Fruit fly (Drosophila melanogaster): ENCODE results near the gene sina.

The sina gene

DNA sequence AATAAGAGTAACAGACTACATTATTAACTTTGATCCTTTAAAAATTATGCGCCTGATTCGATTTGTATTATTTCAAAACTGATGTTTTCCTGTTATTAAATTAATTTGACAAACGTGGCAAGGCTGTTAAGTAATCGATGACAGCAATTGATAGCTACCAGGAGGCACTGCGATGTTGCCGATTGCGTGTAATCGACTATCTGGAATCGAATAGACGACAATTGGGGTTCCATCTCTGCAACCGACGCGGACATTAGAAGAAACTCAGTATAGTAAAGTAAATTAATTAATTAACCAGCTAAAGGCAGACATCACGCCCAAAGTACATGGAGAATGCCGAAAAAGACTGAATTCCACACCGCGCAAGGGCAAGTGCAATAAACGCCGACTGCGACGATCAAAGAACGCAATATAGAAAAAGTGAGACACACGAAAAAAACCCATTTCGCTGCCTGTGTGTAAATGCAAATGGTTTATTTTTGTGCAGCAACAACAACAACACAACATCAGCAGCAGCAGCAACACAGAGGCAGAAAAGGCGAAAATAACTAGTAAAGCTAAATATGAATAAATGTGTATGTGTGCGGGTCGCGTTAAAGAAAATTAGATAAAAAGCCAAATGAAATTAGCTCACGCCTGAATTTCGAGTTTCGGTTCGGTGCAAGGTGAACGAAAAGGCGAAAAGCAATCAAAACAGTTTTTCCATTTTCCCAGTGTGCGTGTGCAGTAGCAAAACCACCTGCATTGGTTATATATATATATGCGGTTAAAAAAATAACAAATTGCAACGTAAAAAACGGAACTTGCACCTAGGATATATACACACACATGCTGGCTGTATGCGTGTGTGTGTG is at the start of gene sina:
Gene sina, plus strand, starts transcription at position 219 of the 854 bp plus-strand sequence.
- no peak for TF ChIP-seq noc (tag; optimal IDR thresholded peaks at IDR 0.05)

DNA sequence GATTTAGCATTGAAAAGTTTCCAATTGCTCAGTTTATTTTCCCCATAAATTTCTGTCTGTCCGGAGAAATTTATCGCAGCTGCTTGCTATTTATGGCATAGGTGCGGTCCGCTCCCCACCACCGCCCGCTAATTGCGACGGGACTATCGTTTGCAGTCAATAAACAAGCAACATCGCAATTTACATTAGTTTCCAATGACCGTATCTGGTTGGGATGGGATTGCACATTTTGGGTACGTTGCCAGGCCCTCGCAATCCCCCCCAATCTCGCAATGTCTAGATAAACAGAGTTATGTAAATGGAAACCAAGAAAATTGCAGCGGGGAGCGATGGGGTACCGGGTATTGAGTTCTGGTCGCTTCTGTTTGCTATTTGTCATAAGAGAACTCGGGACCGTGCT is 48.9 kb upstream of the sina start, which contains the start of gene nudC:
Gene nudC, plus strand, starts transcription at position 368 of the 400 bp plus-strand sequence.
- peak; percentile 60 for TF ChIP-seq noc (tag; optimal IDR thresholded peaks at IDR 0.05)

DNA sequence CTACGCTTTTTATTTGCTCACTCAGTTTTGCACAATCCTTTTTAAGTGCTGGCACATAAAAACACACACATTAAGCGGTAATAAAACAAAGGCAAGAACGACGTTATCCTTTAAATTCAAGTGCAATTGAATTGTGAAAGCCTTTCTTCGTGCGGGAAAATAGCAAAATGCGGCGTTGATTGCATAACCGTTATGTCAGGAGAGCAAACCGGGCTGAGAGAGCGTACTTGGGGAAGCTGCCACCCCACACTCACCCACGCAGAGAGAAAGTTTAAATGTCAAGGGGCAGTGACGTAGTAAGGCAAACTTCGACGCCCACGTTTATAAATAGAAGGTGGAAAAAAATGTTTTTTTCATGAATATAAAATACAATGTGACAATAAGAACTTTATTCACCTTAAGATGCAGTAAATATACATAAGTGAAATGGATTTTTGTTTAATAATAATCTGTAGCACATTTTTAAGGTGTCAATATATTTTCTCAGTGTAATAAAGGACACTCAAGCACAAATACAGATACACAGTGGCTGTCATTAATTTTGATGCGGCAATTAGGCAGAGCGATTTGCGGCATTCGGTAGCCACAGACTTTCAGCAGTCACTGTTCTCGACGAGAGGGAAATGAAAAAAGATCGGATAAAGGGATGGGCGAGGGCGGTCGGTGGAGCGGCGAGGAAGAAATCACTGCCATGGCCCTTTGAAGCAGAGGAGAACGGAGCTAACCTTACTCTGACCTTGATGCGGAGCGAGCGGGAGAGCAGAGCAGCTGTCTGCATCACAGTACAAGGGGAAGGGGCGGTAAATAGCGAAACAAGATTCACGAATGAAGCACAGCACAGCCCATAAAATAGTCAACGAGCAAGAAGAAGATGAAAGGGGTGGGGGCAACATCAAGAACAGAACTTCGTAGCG is 47.5 kb upstream of the sina start:
- TF ChIP-seq noc (tag; optimal IDR thresholded peaks at IDR 0.05), result peak; percentile 13

DNA sequence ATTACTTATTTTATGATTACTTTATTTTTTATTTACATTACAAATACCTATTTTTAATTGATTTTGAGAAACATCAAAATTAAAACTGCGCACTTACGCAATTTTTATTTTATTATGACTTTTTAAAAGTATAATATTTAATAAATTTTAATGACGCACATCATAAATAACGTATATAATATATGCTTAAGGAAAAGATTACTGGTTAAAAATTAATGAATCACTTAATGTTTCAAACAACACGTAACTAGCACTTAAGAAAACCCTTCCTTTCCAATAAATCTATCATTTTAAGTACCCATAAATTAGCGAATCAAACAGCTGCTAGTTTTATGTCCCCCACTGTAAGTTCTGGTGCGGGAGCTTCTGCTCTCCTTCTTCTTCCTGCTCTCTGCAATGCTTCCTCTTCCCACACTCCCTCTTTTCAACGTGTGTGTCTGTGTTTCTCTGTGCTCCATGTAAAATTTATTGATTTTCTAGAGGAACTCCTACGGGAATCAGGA is 46.7 kb upstream of the sina start:
- peak; percentile 68 for TF ChIP-seq noc (tag; optimal IDR thresholded peaks at IDR 0.05)

DNA sequence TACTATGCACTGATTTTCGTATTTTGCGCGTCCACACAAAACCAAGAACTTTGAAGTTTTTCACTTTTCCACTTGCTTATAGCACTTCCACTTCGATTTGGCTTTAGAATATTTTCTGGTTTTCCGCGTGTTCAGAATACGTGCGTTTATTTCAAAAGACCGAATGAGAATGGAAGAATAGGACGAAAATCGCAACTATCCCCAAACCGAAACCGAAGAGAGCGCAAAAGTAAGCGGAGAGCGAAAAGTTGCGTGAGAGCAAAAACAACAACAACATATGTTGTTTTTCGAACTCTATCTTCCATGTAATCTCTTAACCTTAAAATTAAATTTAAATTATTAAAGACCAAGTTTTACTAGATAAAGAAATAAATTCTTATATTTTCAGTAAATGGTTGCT is 46.0 kb upstream of the sina start, which contains the start of gene CG9674:
Gene CG9674, minus strand, starts transcription at position 174 of the 400 bp plus-strand sequence.
- no peak for TF ChIP-seq noc (tag; optimal IDR thresholded peaks at IDR 0.05)

DNA sequence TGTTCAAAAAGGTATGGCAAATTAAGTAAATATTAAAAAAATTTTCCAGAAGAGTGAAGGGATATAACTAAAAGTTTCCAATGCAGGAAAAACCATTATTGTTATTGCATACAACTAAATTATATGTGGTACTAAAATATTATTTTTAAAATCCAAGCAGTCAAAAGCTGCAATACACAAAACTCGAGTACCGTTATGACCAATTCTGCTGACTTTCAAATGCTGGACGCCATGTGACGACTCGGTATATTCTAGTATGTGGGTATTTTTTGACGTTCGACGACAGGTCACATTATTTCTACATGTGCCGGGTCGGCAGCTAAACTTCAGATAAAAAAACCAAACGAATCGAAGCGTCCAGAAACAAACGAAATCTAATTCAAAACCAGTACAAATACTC is 45.4 kb upstream of the sina start:
- no peak for TF ChIP-seq noc (tag; optimal IDR thresholded peaks at IDR 0.05)

DNA sequence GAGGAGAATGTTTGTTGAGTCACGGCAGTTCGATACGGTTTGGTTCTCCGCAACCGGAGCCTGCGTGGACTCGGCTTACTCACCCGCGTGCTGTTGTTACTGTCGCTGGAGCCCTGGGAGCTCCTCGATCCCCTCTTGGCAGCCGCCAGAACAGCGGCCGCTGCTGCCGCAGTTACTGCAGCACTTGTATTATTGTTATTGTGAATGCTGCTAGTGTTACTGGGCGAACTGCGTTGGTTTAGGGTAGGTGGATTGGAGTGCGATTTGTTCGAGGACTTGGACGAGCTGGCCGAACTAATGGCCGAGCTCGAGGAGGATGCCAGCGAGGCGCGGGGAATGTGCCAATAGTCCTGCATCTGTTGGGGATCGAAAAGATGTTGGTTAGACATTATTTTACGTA is 43.0 kb upstream of the sina start:
- no peak for TF ChIP-seq noc (tag; optimal IDR thresholded peaks at IDR 0.05)

DNA sequence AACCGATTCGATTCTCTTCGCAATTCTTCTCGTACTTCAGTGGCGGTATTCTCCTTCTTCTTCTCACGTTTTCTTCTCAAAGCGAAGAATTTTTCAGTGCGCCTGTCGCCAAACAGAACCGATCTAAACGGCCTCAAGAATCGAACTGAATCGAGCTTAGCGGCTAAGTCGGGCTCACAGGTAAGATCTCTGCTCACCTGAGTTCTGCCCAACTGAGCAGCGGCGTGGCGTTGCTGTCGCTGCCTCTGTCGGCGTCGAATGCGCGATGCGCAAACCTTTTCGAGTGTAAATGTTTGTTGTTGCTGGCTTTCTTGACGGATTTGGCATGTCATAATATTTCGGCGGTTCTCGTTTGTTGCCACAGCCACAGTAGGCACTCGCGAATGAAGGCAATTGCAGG is 41.6 kb upstream of the sina start:
- peak; percentile 25 for TF ChIP-seq noc (tag; optimal IDR thresholded peaks at IDR 0.05)

DNA sequence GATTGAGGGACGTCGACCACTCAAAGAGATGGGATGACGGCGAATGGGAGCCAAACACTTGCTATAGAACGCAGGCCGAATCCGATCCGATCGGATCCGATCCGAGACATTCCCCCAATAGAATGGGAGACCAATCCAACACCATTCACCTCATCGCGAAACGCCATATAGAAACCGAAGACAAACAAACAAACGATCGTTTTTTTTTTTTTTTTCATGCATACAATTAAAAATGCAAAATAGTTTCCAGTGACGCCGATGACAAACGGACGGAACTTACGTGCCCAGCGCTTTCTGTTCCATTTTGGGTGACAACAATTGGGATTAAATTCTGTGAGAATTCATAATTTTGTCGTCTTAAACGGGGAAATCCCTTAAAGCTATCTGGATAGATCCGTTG is 39.6 kb upstream of the sina start:
- TF ChIP-seq noc (tag; optimal IDR thresholded peaks at IDR 0.05), result no peak

DNA sequence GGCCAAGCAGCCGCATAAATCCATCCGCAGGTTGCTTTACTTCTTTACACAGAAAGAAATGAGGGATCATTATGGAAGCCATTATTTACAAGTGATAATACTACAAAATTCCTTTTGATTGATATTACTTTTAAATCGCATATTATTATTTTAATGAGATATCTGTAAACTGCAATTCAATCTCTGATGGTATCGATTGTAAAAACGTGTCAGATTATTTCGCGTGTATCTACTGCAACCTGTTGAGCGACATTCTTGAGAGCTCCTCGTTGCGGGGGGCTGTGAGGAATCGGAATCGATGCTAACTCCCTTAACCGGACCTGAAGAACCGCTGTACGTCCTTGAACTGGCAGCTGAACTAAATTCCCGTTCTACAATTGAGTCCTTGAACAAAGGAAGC is 35.5 kb upstream of the sina start:
- TF ChIP-seq noc (tag; optimal IDR thresholded peaks at IDR 0.05), result no peak

DNA sequence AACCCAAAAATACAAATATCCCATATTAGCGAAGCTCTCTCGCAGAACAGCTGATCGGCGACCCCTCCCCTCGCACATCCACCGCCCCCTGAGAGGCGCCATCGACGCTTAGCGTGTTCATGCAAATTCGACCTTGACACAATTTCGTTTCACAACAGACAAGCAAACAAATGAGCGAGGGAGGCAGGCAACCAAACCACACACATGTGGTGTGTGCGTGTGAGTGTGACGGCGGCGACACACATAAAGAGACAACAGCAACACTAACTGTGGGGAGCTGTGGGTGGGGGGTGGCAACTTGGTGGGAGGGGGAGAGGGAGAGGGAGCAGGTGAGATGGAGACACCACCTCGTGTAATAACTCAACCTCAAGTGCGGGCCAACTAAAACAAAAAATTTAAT is 28.8 kb upstream of the sina start:
- TF ChIP-seq noc (tag; optimal IDR thresholded peaks at IDR 0.05), result no peak

DNA sequence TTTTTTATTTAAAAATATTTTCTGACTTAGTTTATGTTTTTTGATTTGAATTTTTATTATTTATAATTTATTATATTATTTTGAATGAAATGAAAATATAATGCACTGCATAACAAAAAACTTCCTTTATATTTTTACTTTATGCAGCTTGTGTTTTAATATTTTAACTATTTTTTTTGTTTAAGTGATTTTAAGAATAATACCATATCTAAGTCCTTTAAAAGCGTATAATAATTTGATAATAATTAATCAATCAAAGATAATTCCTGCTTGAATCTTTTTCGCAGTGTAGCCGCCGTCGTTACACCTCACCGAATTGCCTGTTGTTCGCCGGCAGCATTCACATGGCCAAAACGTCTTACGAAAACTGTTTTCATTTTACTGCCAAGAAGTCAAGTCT is 28.4 kb upstream of the sina start:
- TF ChIP-seq noc (tag; optimal IDR thresholded peaks at IDR 0.05), result no peak

DNA sequence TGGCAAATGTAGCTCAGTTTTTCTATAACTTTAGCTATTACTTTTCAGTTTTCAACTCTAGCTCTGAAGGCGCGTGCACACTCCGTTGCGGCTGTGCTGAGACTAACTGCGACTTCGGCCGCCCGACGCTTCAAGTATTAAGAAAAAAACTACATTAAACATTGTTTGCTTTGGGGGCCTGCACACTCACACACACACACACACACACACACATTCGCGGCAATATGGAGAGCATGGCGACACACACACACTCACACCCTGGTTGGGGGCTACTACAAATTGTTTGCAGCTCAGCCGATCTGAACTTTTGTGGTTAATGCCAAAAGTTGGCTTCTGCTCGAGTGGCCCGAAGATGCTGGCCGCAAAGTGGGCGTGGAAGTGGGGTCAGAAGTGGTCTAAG is 24.6 kb upstream of the sina start, which contains the start of gene CG13024:
Gene CG13024, minus strand, starts transcription at position 108 of the 400 bp plus-strand sequence.
- TF ChIP-seq noc (tag; optimal IDR thresholded peaks at IDR 0.05), result no peak

DNA sequence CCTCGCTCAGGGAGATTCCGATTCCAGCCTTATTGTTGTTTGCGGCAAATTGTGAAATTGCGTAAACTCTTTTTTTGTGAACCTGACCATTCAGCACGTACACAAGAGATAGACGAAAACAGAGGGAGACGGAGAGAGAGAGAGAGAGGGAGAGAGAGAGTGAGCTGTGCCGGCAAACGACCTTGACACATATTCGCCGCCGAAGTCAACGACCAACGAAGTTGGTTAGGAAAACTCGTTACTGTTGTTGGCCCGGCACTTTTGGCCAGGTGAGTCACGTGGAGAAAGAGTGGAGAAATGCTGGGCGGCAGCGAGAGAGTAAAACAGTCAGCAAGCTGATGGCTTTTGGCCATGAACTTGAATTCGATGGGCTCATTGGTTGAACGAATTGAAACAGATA is 23.6 kb upstream of the sina start:
- no peak for TF ChIP-seq noc (tag; optimal IDR thresholded peaks at IDR 0.05)

DNA sequence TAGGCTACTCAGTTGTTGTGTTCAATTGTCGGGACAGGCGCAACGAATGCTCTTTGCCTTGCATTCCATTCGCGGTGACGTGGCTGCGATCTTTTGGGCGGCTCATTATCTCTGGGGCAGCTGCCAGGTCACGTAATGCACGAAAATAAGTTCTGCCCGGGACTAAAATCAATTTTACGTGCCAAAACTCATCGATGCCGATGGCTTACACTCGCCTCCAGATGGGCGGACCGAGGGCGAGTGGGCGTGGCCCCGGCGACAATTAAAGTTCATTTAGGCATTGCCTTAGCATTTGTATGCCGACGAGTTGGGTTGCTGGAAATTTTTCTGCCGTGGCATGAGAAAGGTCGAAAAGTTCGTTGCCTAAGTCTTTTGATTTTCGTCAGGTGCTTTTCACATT is 16.8 kb upstream of the sina start:
- TF ChIP-seq noc (tag; optimal IDR thresholded peaks at IDR 0.05), result no peak

DNA sequence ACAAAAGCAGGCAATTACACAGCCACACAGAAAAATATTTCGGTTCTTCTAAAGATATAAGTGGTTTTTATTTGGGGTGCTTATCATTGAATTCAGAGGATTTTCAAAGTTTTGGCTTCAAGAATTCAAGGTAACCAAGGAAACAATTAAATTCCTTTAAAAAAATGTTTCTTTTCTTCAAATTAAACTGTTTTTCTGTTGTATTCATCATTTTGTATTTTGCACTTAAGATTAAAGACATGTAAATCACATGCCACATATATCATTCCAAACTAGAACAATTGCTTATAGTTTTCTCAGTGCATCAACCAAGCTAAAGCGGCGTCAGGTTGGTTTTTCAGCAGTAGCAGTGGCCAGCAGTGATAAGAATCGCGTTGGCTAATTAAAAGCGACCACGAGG is 13.0 kb upstream of the sina start:
- TF ChIP-seq noc (tag; optimal IDR thresholded peaks at IDR 0.05), result no peak

Data from whole organism, larva.